Worm (Caenorhabditis elegans) whole organism, L1 larva: ENCODE results near the gene Y52E8A.1.

Experiments used
- aha-1 ChIP-seq: fragments of 150-350 bp; optimal IDR thresholded peaks from 2 replicates; lab custom pipeline; 2014; ENCODE audit warnings: missing biosample characterization, missing genetic modification characterization
- ama-1 ChIP-seq: fragments of 150-350 bp; optimal IDR thresholded peaks from 2 replicates; lab custom pipeline; 2014
- elt-2 ChIP-seq: sonication (generic microtip); optimal IDR thresholded peaks from 2 replicates; lab custom pipeline; 2016; ENCODE audit warnings: missing genetic modification characterization, mild to moderate bottlenecking, inconsistent platforms, missing compliant biosample characterization, missing genetic modification reagents
- fkh-8 ChIP-seq: sonication (generic microtip); optimal IDR thresholded peaks from 2 replicates; lab custom pipeline; 2016; ENCODE audit warnings: mild to moderate bottlenecking, missing genetic modification characterization, missing compliant biosample characterization
- lsy-2 ChIP-seq, 2 experiments: fragments of 150-350 bp; optimal IDR thresholded peaks; 2 replicates each; lab custom pipeline; 2014; ENCODE audit warnings: missing biosample characterization in 2 of 2, missing genetic modification characterization in 2 of 2
- mab-9 ChIP-seq: fragments of 200-800 bp; sonication (Bioruptor generic); IDR thresholded peaks from 2 replicates; pipeline ENCODE4 v1.3.6; 2022; ENCODE audit warnings: missing genetic modification reagents, missing genetic modification characterization, missing compliant biosample characterization
- nhr-12 ChIP-seq: sonication (generic microtip); optimal IDR thresholded peaks from 2 replicates; lab custom pipeline; 2017; ENCODE audit warnings: missing biosample characterization, missing genetic modification characterization
- nhr-90 ChIP-seq: sonication (generic microtip); optimal IDR thresholded peaks from 2 replicates; lab custom pipeline; 2016; ENCODE audit warnings: mild to moderate bottlenecking, missing genetic modification characterization, missing compliant biosample characterization; ENCODE audit not compliant: poor library complexity
- snpc-4 ChIP-seq: fragments of 150-350 bp; optimal IDR thresholded peaks from 2 replicates; lab custom pipeline; 2014; ENCODE audit warnings: missing biosample characterization, missing genetic modification characterization

DNA sequence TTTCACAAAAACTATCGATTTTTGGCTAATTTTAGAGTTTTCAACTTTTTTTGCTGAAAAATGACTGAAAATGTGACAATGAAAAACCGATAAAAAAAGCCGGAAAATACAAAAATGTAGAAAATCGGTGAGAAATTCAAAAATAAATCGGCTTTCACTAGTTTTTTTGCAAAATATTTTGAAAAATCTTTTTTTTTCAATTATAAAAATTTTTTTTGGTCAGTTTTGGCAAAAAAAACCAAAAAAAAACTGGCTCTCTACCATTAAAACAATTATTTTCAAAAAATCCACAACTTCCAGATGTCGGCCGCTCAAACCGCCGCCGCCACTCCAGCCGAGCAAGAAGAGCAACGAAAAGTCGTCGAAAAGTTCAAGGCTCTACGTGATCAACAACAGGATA is 4.6 kb downstream of the Y52E8A.1 start, which contains the start of gene pfd-2:
- TF ChIP-seq elt-2 (tag; lab: Kevin White, UChicago) (no peak), lsy-2 (tag; optimal IDR thresholded peaks at IDR 0.05; lab: Kevin White, UChicago) (no peak), mab-9 (GFP tag; lab: Robert Waterston, UW) (no peak), ama-1 (lab: Kevin White, UChicago) (no peak), nhr-90 (tag; lab: Kevin White, UChicago) (no peak), snpc-4 (no peak), nhr-12 (no peak), fkh-8 (tag; lab: Kevin White, UChicago) (no peak), aha-1 (tag; lab: Kevin White, UChicago) (no peak)
